Worm (Caenorhabditis elegans) whole organism, midembryonic: ENCODE results near the gene ule-3.

Experiments
- T22C8.4 ChIP-seq: fragments of 200-800 bp; sonication (Bioruptor generic); IDR thresholded peaks from 2 replicates; pipeline ENCODE4 v1.3.6; 2022; ENCODE audit warnings: missing genetic modification characterization, missing compliant biosample characterization
- cog-1 ChIP-seq: sonication (generic microtip); optimal IDR thresholded peaks from 2 replicates; lab custom pipeline; 2016; ENCODE audit warnings: missing genetic modification characterization, missing compliant biosample characterization
- flt-1 ChIP-seq: fragments of 200-800 bp; sonication (Bioruptor generic); IDR thresholded peaks from 2 replicates; pipeline ENCODE4 v1.3.6; 2022; ENCODE audit warnings: missing genetic modification characterization, missing compliant biosample characterization
- klf-2 ChIP-seq: fragments of 200-800 bp; sonication (Bioruptor generic); conservative IDR thresholded peaks from 2 replicates; pipeline ENCODE4 v1.3.6; 2022; ENCODE audit warnings: missing genetic modification reagents, missing genetic modification characterization, missing compliant biosample characterization
- med-1 ChIP-seq: sonication (generic microtip); optimal IDR thresholded peaks from 2 replicates; lab custom pipeline; 2017; ENCODE audit warnings: missing genetic modification characterization, mild to moderate bottlenecking, missing compliant biosample characterization, antibody characterized with exemption, missing genetic modification reagents; ENCODE audit not compliant: insufficient read depth
- ref-1 ChIP-seq: fragments of 200-800 bp; sonication (Bioruptor generic); conservative IDR thresholded peaks from 2 replicates; pipeline ENCODE4 v1.3.6; 2022; ENCODE audit warnings: missing genetic modification reagents, missing genetic modification characterization, missing compliant biosample characterization
- tab-1 ChIP-seq: fragments of 200-800 bp; sonication (Bioruptor generic); IDR thresholded peaks from 2 replicates; pipeline ENCODE4 v1.3.6; 2022; ENCODE audit warnings: missing genetic modification characterization, missing compliant biosample characterization
- ztf-23 ChIP-seq: fragments of 200-800 bp; sonication (Bioruptor generic); IDR thresholded peaks from 2 replicates; pipeline ENCODE4 v1.3.6; 2022; ENCODE audit warnings: missing genetic modification reagents, missing genetic modification characterization, missing compliant biosample characterization
- ztf-29 ChIP-seq: fragments of 200-800 bp; sonication (Bioruptor generic); IDR thresholded peaks from 2 replicates; pipeline ENCODE4 v1.3.6; 2022; ENCODE audit warnings: missing genetic modification reagents, missing genetic modification characterization, missing compliant biosample characterization

ule-3 gene

ce11 chrV:10793498-10793897 is at the start of gene ule-3:
ule-3 (plus strand) TSS chrV:10793798.
- TF ChIP-seq T22C8.4 (GFP tag; lab: Robert Waterston, UW) (no peak), ztf-23 (GFP tag; lab: Robert Waterston, UW) (no peak), cog-1 (tag; lab: Kevin White, UChicago) (no peak), ztf-29 (GFP tag; lab: Robert Waterston, UW) (no peak), ref-1 (no peak), med-1 (GFP tag; lab: Kevin White, UChicago) (no peak), tab-1 (no peak), flt-1 (GFP tag; lab: Robert Waterston, UW) (no peak), klf-2 (GFP tag; lab: Robert Waterston, UW) (no peak)

DNA sequence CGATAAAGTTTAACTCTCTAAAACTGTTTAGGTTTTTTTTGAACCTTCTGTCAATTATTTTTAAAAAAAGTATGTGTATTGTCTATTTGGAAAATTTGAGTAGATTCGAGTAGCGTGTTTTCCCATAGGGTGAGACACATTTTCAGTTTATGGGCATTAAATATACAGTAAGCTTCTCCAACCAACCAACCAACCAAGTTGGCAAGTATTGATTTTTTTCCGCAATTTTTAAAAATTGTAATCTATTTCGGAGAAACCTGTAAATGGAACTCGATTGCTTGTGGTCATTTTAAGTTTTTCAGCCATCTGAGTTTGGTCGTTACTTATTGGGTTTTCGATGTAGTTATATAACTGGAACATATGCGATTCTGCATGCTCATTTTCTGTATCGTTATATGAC is 48.6 kb upstream of the ule-3 start, which contains the start of gene srj-21:
Gene srj-21 (plus strand): TSS at position 301 of the 400 bp plus-strand sequence.
- no peak for TF ChIP-seq ztf-29 (GFP tag; lab: Robert Waterston, UW)
- TF ChIP-seq ztf-23 (GFP tag; lab: Robert Waterston, UW), result no peak
- TF ChIP-seq T22C8.4 (GFP tag; lab: Robert Waterston, UW), result no peak
- TF ChIP-seq klf-2 (GFP tag; lab: Robert Waterston, UW), result no peak
- no peak for TF ChIP-seq flt-1 (GFP tag; lab: Robert Waterston, UW)
- TF ChIP-seq cog-1 (tag; lab: Kevin White, UChicago), result no peak
- TF ChIP-seq tab-1, result no peak
- no peak for TF ChIP-seq ref-1
- TF ChIP-seq med-1 (GFP tag; lab: Kevin White, UChicago), result no peak

DNA sequence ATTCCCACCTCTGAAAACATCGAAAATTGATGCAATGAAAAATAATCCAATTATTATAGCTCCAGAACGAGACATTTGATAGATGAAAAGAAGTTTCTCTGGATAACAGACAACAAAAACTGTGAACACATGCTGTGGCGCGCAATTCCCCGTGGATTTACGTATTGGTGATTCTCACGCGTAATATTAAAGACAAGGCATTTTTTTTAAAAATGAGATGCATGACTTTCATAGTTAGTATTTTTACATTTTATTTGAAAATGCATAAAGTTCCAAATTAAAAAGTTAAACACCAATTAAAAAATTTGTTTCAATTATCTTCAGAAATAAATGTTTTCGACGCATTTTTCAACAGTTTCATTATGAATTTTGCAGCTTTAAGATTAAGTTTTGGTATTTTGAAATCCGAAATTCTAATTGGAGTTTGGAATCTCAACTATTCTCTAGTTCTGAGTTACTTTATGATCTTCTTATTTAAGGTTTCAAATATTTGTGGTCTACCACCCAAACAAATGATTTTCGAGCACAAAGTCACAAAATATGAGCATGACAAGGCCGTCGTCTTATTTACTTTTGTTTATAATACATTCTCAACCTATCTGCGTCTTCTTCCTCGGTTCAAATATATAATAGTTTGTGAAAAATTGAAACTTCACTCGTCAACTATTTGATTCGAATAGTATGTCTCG is 46.2 kb upstream of the ule-3 start, which contains the start of the genes selt-1.2 and F28H7.2:
Gene selt-1.2 (minus strand): TSS at position 101 of the 689 bp plus-strand sequence.
Gene F28H7.2 (plus strand): TSS at position 639 of the 689 bp plus-strand sequence.
- TF ChIP-seq klf-2 (GFP tag; lab: Robert Waterston, UW) (no peak), flt-1 (GFP tag; lab: Robert Waterston, UW) (no peak), T22C8.4 (GFP tag; lab: Robert Waterston, UW) (no peak)

DNA sequence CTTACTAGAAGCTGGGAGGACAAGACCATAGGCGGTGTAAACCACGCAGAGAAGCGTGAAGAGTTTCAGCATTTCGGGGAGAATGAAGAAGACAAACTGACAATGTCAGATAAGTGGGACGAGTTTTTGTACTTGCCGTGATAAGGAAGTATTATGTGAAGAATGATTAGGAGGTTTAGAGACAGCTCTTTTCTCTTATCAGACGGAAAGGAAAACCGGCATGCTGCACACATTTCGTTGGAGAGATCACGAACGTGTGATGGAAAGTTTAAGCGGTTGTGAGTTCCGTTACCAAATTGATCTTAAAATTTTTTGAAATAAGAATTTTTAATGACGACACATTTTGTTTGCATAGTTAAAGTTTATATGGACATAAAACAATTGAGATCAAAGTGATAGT is 43.0 kb upstream of the ule-3 start, which contains the start of gene F28H7.3:
Gene F28H7.3 (minus strand): TSS at position 159 of the 400 bp plus-strand sequence.
- no peak for TF ChIP-seq ztf-29 (GFP tag; lab: Robert Waterston, UW)
- TF ChIP-seq ztf-23 (GFP tag; lab: Robert Waterston, UW), result no peak
- no peak for TF ChIP-seq T22C8.4 (GFP tag; lab: Robert Waterston, UW)
- no peak for TF ChIP-seq flt-1 (GFP tag; lab: Robert Waterston, UW)
- TF ChIP-seq cog-1 (tag; lab: Kevin White, UChicago), result no peak
- TF ChIP-seq med-1 (GFP tag; lab: Kevin White, UChicago), result no peak
- no peak for TF ChIP-seq ref-1
- TF ChIP-seq tab-1, result no peak
- TF ChIP-seq klf-2 (GFP tag; lab: Robert Waterston, UW), result no peak

DNA sequence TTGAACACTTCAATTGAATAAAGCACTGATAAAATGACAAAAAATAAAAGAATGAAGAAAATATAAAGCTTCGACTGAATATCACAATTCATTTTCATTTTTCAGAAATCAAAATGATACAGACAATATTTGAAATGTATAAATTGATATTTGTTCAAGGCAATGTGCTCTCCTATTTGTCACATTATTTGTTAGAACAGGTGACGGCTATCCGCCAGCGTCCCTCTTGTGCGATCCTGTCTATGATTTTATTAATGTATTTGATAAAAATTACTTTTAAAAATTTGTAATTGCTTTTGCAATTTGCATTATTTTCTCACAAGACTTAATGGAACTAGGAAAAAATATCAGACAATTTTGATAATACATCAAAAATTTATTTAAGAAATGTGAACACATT is 39.5 kb upstream of the ule-3 start, which contains the start of gene F28H7.7:
Gene F28H7.7 (minus strand): TSS at position 101 of the 400 bp plus-strand sequence.
- no peak for TF ChIP-seq ref-1
- TF ChIP-seq med-1 (GFP tag; lab: Kevin White, UChicago), result no peak
- no peak for TF ChIP-seq flt-1 (GFP tag; lab: Robert Waterston, UW)
- TF ChIP-seq ztf-23 (GFP tag; lab: Robert Waterston, UW), result no peak
- TF ChIP-seq tab-1, result no peak
- TF ChIP-seq ztf-29 (GFP tag; lab: Robert Waterston, UW), result no peak
- TF ChIP-seq klf-2 (GFP tag; lab: Robert Waterston, UW), result no peak
- TF ChIP-seq T22C8.4 (GFP tag; lab: Robert Waterston, UW), result no peak
- no peak for TF ChIP-seq cog-1 (tag; lab: Kevin White, UChicago)

ce11 chrV:10756698-10757097 is 36.9 kb upstream of the ule-3 start, which contains the start of gene irld-6:
irld-6 (minus strand) TSS chrV:10756798.
- TF ChIP-seq ztf-23 (GFP tag; lab: Robert Waterston, UW) (no peak), flt-1 (GFP tag; lab: Robert Waterston, UW) (no peak), med-1 (GFP tag; lab: Kevin White, UChicago) (no peak), cog-1 (tag; lab: Kevin White, UChicago) (no peak), T22C8.4 (GFP tag; lab: Robert Waterston, UW) (no peak), tab-1 (no peak), ztf-29 (GFP tag; lab: Robert Waterston, UW) (no peak), ref-1 (no peak), klf-2 (GFP tag; lab: Robert Waterston, UW) (no peak)

DNA sequence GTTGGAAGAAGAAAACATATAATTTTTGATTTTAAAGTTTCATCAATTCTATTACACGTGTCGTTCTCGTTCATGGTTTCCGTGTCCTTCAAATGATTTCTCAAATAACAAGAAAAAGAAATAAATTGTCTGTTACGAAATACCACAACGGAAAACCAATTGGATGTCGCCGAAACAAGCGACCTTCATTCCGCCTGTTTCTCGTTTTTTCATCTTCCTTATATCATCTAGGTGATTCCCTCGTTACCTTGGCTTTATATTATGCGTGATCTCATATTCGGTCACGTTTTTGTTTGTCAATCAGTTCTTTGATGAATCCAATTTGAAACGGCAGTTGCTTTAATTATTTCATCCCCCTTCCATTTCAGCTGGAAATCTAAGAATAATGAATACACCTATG is 36.5 kb upstream of the ule-3 start:
- TF ChIP-seq flt-1 (GFP tag; lab: Robert Waterston, UW) (no peak), cog-1 (tag; lab: Kevin White, UChicago) (no peak), tab-1 (no peak), T22C8.4 (GFP tag; lab: Robert Waterston, UW) (no peak), med-1 (GFP tag; lab: Kevin White, UChicago) (no peak), ztf-23 (GFP tag; lab: Robert Waterston, UW) (no peak), ztf-29 (GFP tag; lab: Robert Waterston, UW) (no peak), ref-1 (no peak), klf-2 (GFP tag; lab: Robert Waterston, UW) (no peak)

ce11 chrV:10758658-10759057 is 34.9 kb upstream of the ule-3 start, which contains the start of gene F28H7.8:
F28H7.8 (plus strand) TSS chrV:10758958.
- TF ChIP-seq ztf-23 (GFP tag; lab: Robert Waterston, UW), result no peak
- no peak for TF ChIP-seq klf-2 (GFP tag; lab: Robert Waterston, UW)
- TF ChIP-seq T22C8.4 (GFP tag; lab: Robert Waterston, UW), result no peak
- no peak for TF ChIP-seq cog-1 (tag; lab: Kevin White, UChicago)

DNA sequence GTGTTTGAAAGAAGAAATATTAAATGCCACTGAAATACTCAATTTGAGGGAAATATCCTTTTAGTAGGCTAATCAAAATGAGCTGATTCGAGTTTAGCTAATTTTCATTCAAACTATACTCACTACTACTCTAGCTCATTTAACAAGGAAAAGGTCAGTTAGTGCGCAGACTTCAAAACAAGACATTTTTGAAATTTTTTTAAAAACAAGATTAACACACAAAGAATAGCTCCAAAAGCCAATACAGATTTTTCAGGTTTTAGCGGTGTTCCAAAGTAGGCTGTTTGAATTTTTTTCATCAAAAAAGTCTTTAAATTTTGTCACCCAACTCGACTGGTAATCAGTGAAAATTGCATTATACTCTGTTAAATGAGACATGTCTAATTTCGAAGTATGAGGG is 32.8 kb upstream of the ule-3 start:
- TF ChIP-seq ref-1, result no peak
